Worm (Caenorhabditis elegans): ENCODE measurements around the gene T16A1.10.

The T16A1.10 gene

ce11 chrII:2093456-2093926 lies 1.6 kb upstream of the T16A1.10 start, which contains the start of gene fbxb-37:
Gene fbxb-37 (minus strand): TSS chrII:2093876.
- TF ChIP-seq fkh-10 (GFP tag; optimal IDR thresholded peaks at IDR 0.05) (no peak), sea-2 (GFP tag; optimal IDR thresholded peaks at IDR 0.05) (no peak), hmg-11 (tag; optimal IDR thresholded peaks at IDR 0.05) (no peak), ceh-82 (tag; optimal IDR thresholded peaks at IDR 0.05) (no peak), unc-39 (tag; optimal IDR thresholded peaks at IDR 0.05) (no peak), ztf-11 (tag; optimal IDR thresholded peaks at IDR 0.05) (no peak), nhr-43 (tag; optimal IDR thresholded peaks at IDR 0.05; ENCODE audit: poor library complexity, severe bottlenecking) (no peak), ZK546.5 (tag; optimal IDR thresholded peaks at IDR 0.05) (no peak), egl-5 (tag; optimal IDR thresholded peaks at IDR 0.05) (no peak), daf-12 (tag; optimal IDR thresholded peaks at IDR 0.05) (no peak), nhr-25 (tag; optimal IDR thresholded peaks at IDR 0.05) (no peak), pha-4 (tag; optimal IDR thresholded peaks at IDR 0.05) (no peak), ceh-9 (tag; optimal IDR thresholded peaks at IDR 0.05) (no peak)

DNA sequence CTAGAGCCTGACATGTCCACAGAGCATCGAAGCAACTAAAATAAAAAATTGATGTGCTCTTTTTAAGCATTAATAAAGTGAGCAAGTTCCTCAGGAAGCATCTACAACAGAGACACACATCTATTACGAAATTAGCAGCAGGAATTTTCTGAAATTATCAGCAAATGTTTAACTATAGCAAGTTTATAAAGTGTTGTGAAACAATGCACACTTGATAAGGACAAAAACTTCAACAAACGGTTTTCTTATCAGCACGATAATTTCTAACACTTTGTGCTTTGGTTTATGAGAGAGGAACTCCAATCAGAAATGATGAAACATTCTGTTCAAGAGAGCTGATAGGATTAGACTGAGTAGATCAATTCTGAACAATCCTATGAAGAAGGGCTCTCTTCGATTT lies 1.3 kb downstream of the T16A1.10 start, which contains the start of gene trpl-5:
trpl-5 (minus strand) TSS at position 32 of the 400 bp plus-strand sequence.
- TF ChIP-seq nhr-77 (tag; optimal IDR thresholded peaks at IDR 0.05) (no peak), pqm-1 (tag; optimal IDR thresholded peaks at IDR 0.05) (peak; percentile 96), daf-12 (tag; optimal IDR thresholded peaks at IDR 0.05) (no peak), jun-1 (tag; optimal IDR thresholded peaks at IDR 0.05) (peak; percentile 23), elt-2 (tag; optimal IDR thresholded peaks at IDR 0.05) (peak; percentile 95), aly-2 (tag; optimal IDR thresholded peaks at IDR 0.05) (no peak)

ce11 chrII:2087206-2087605 lies 4.7 kb downstream of the T16A1.10 start:
- TF ChIP-seq elt-1 (tag; optimal IDR thresholded peaks at IDR 0.05) (no peak), ztf-11 (tag; optimal IDR thresholded peaks at IDR 0.05) (no peak)

- TF ChIP-seq eor-1 (tag; optimal IDR thresholded peaks at IDR 0.05) = no peak
- TF ChIP-seq nfya-1 (tag; optimal IDR thresholded peaks at IDR 0.05; ENCODE audit: insufficient read depth) = no peak
- no peak for TF ChIP-seq fkh-2 (tag; optimal IDR thresholded peaks at IDR 0.05)
- TF ChIP-seq ama-1 (optimal IDR thresholded peaks at IDR 0.05) = no peak
- TF ChIP-seq egl-27 (tag; optimal IDR thresholded peaks at IDR 0.05) = no peak
- no peak for TF ChIP-seq tbx-2 (tag; optimal IDR thresholded peaks at IDR 0.05)
Measured at ce11 chrII:2083726-2084179, 8.1 kb downstream of the T16A1.10 start, which contains the start of the genes T16A1.5 and fbxc-49. Gene T16A1.5 (minus strand): TSS chrII:2083826. Gene fbxc-49 (plus strand): TSS chrII:2084129.

ce11 chrII:2081257-2081656 lies 10.6 kb downstream of the T16A1.10 start, which contains the start of gene T16A1.4:
Gene T16A1.4 (plus strand): TSS chrII:2081557.
- TF ChIP-seq daf-12 (tag; optimal IDR thresholded peaks at IDR 0.05) (no peak), unc-39 (tag; optimal IDR thresholded peaks at IDR 0.05) (no peak), ztf-11 (tag; optimal IDR thresholded peaks at IDR 0.05) (no peak), ztf-4 (tag; optimal IDR thresholded peaks at IDR 0.05) (no peak), nfya-1 (tag; optimal IDR thresholded peaks at IDR 0.05; ENCODE audit: insufficient read depth) (no peak), unc-62 (GFP tag; optimal IDR thresholded peaks at IDR 0.05) (no peak)

DNA sequence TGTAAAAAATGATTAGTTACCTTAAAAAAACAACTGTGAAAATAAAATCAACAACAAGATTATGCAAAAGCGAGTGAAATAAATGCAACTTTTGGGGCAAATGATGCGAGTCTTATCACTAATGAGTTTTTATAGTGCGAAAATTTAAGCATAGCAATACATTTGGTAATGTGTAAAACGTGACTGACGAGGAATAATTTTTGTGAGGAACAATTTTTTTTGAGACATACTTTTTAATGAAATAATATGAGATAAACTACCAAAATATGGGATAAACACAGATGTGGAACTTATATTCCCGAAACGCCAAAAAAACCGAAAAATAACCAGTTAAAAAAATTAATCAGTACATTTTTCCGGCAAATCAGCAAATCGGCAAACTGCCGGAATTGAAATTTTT lies 11.5 kb downstream of the T16A1.10 start, which contains the start of gene F07E5.9:
F07E5.9 (minus strand) TSS at position 101 of the 400 bp plus-strand sequence.
- TF ChIP-seq hmg-11 (tag; optimal IDR thresholded peaks at IDR 0.05) = no peak
- TF ChIP-seq ceh-9 (tag; optimal IDR thresholded peaks at IDR 0.05) = no peak
- TF ChIP-seq ceh-28 (tag; optimal IDR thresholded peaks at IDR 0.05) = no peak
- TF ChIP-seq elt-2 (tag; optimal IDR thresholded peaks at IDR 0.05) = no peak
- no peak for TF ChIP-seq egl-27 (tag; optimal IDR thresholded peaks at IDR 0.05)
- TF ChIP-seq nhr-25 (tag; optimal IDR thresholded peaks at IDR 0.05) = no peak
- TF ChIP-seq unc-62 (GFP tag; optimal IDR thresholded peaks at IDR 0.05) = no peak
- TF ChIP-seq lin-39 (tag; optimal IDR thresholded peaks at IDR 0.05) = no peak
- TF ChIP-seq nhr-43 (tag; optimal IDR thresholded peaks at IDR 0.05; ENCODE audit: poor library complexity, severe bottlenecking) = no peak

- TF ChIP-seq snpc-4 (tag; optimal IDR thresholded peaks at IDR 0.05) = no peak
Measured at ce11 chrII:2076467-2076866, 15.4 kb downstream of the T16A1.10 start.
